Worm (Caenorhabditis elegans): ENCODE results near the gene F32A5.4.

The F32A5.4 gene

ce11 chrII:7183493-7184272, 45.3 kb upstream of the F32A5.4 start, which contains the start of gene pdl-1 (continued):
- TF ChIP-seq nhr-10 (tag; optimal IDR thresholded peaks at IDR 0.05) (no peak), lsy-2 (tag; optimal IDR thresholded peaks at IDR 0.05) (peak in 1 of 2 experiments; percentile 72), T26A8.4 (GFP tag; IDR thresholded peaks at IDR 0.05) (peak; percentile 93), snpc-1.2 (GFP tag; IDR thresholded peaks at IDR 0.05) (peak; percentile 86), ztf-7 (tag; optimal IDR thresholded peaks at IDR 0.05) (peak; percentile 40), nhr-48 (tag; optimal IDR thresholded peaks at IDR 0.05) (peak; percentile 76), zip-2 (tag; optimal IDR thresholded peaks at IDR 0.05) (peak; percentile 73), F10B5.3 (tag; optimal IDR thresholded peaks at IDR 0.05) (peak; percentile 69), nhr-237 (tag; optimal IDR thresholded peaks at IDR 0.05) (no peak), nhr-28 (tag; optimal IDR thresholded peaks at IDR 0.05) (peak; percentile 18), dmd-6 (GFP tag; IDR thresholded peaks at IDR 0.05) (peak; percentile 73), aly-2 (tag; optimal IDR thresholded peaks at IDR 0.05) (no peak), nhr-77 (tag; optimal IDR thresholded peaks at IDR 0.05) (peak; percentile 40), vab-7 (GFP tag; IDR thresholded peaks at IDR 0.05) (peak; percentile 96), egl-27 (tag; optimal IDR thresholded peaks at IDR 0.05) (no peak), mxl-3 (GFP tag; optimal IDR thresholded peaks at IDR 0.05) (peak; percentile 53), lin-38 (GFP tag; IDR thresholded peaks at IDR 0.05) (peak; percentile 87), ctbp-1 (GFP tag; IDR thresholded peaks at IDR 0.05) (peak; percentile 93), hlh-11 (tag; optimal IDR thresholded peaks at IDR 0.05) (peak; percentile 60), mdt-29 (GFP tag; IDR thresholded peaks at IDR 0.05) (peak; percentile 85), pha-4 (GFP tag; IDR thresholded peaks at IDR 0.05) (peak; percentile 96), pha-4 (tag; optimal IDR thresholded peaks at IDR 0.05) (peak; percentile 58), nhr-6 (tag; optimal IDR thresholded peaks at IDR 0.05) (peak; percentile 46), snpc-4 (tag; optimal IDR thresholded peaks at IDR 0.05) (no peak), dpl-1 (GFP tag; optimal IDR thresholded peaks at IDR 0.05) (peak; percentile 40), ceh-32 (tag; optimal IDR thresholded peaks at IDR 0.05; ENCODE audit: poor library complexity) (peak; percentile 51), nhr-41 (GFP tag; IDR thresholded peaks at IDR 0.05) (peak; percentile 86), ztf-11 (tag; optimal IDR thresholded peaks at IDR 0.05) (no peak), egl-43 (GFP tag; IDR thresholded peaks at IDR 0.05) (peak; percentile 98), ceh-28 (tag; optimal IDR thresholded peaks at IDR 0.05) (no peak), aha-1 (tag) (peak; percentile 67), lim-7 (GFP tag; IDR thresholded peaks at IDR 0.05) (peak; percentile 99), hmg-1.1 (GFP tag; IDR thresholded peaks at IDR 0.05) (peak; percentile 95), zip-11 (GFP tag; IDR thresholded peaks at IDR 0.05) (peak; percentile 55; the same call in 1 of the 2 replicates), zfp-3 (GFP tag; conservative IDR thresholded peaks at IDR 0.05) (peak; percentile 63; the same call in 1 of the 2 replicates), jun-1 (tag; optimal IDR thresholded peaks at IDR 0.05) (no peak), nhr-102 (tag; optimal IDR thresholded peaks at IDR 0.05) (peak; percentile 76), arid-1 (GFP tag; conservative IDR thresholded peaks at IDR 0.05) (peak; percentile 94), Y5F2A.4 (GFP tag; optimal IDR thresholded peaks at IDR 0.05) (peak; percentile 94), spr-3 (GFP tag; optimal IDR thresholded peaks at IDR 0.05) (peak; percentile 77), nhr-76 (tag; optimal IDR thresholded peaks at IDR 0.05) (no peak), unc-39 (tag; optimal IDR thresholded peaks at IDR 0.05) (no peak), rbr-2 (tag; optimal IDR thresholded peaks at IDR 0.05) (peak; percentile 84), nhr-11 (tag; optimal IDR thresholded peaks at IDR 0.05) (peak; percentile 57), ceh-44 (GFP tag; IDR thresholded peaks at IDR 0.05) (peak; percentile 77), ama-1 (optimal IDR thresholded peaks at IDR 0.05) (no peak), daf-8 (GFP tag; IDR thresholded peaks at IDR 0.05) (peak; percentile 24; the same call in 1 of the 2 replicates), lir-3 (tag; optimal IDR thresholded peaks at IDR 0.05) (peak; percentile 94), zag-1 (tag; optimal IDR thresholded peaks at IDR 0.05) (no peak), lin-13 (GFP tag; optimal IDR thresholded peaks at IDR 0.05) (peak; percentile 62), php-3 (GFP tag; IDR thresholded peaks at IDR 0.05) (peak; percentile 80), daf-12 (tag; optimal IDR thresholded peaks at IDR 0.05) (no peak)
